Fruit fly (Drosophila melanogaster) whole organism, prepupa: ENCODE measurements around the gene CG1544.

ENCODE experiments used
- Blimp-1 ChIP-seq: fragments of 200-800 bp; sonication (Bioruptor generic); optimal IDR thresholded peaks from 3 replicates; lab custom pipeline; 2017; ENCODE audit warnings: missing biosample characterization, missing genetic modification characterization, mild to moderate bottlenecking, moderate library complexity, missing genetic modification reagents
- CG10669 ChIP-seq: fragments of 200-800 bp; sonication (Bioruptor generic); optimal IDR thresholded peaks from 3 replicates; lab custom pipeline; 2018; ENCODE audit warnings: missing biosample characterization, mild to moderate bottlenecking, missing genetic modification characterization, moderate library complexity
- CG11294 ChIP-seq: fragments of 200-800 bp; sonication (Bioruptor generic); IDR thresholded peaks from 2 replicates; pipeline ENCODE4 v1.3.6; 2022; ENCODE audit warnings: missing biosample characterization, missing genetic modification characterization
- CG11902 ChIP-seq: fragments of 200-800 bp; sonication (Bioruptor generic); optimal IDR thresholded peaks from 3 replicates; lab custom pipeline; 2016; ENCODE audit warnings: missing biosample characterization, missing genetic modification characterization
- CG1621 ChIP-seq: fragments of 200-800 bp; sonication (Bioruptor generic); optimal IDR thresholded peaks from 3 replicates; lab custom pipeline; 2018; ENCODE audit warnings: missing biosample characterization, mild to moderate bottlenecking, missing genetic modification characterization
- CG16779 ChIP-seq: fragments of 200-800 bp; sonication (Bioruptor generic); optimal IDR thresholded peaks from 3 replicates; lab custom pipeline; 2017; ENCODE audit warnings: missing biosample characterization, mild to moderate bottlenecking, missing genetic modification characterization
- CG3032 ChIP-seq: fragments of 200-800 bp; optimal IDR thresholded peaks from 2 replicates; lab custom pipeline; 2019; ENCODE audit warnings: missing biosample characterization, mild to moderate bottlenecking, missing genetic modification characterization, moderate library complexity
- CG31627 ChIP-seq: fragments of 200-800 bp; sonication (Bioruptor generic); optimal IDR thresholded peaks from 3 replicates; lab custom pipeline; 2016; ENCODE audit warnings: missing biosample characterization, missing genetic modification characterization
- CG32006 ChIP-seq: fragments of 200-800 bp; sonication (Bioruptor generic); optimal IDR thresholded peaks from 3 replicates; lab custom pipeline; 2017; ENCODE audit warnings: missing biosample characterization, mild to moderate bottlenecking, missing genetic modification characterization
- CG34406 ChIP-seq: fragments of 200-800 bp; sonication (Bioruptor generic); optimal IDR thresholded peaks from 3 replicates; lab custom pipeline; 2016; ENCODE audit warnings: missing biosample characterization, missing genetic modification characterization
- CG3919 ChIP-seq: fragments of 200-800 bp; sonication (Bioruptor generic); optimal IDR thresholded peaks from 3 replicates; lab custom pipeline; 2016; ENCODE audit warnings: missing biosample characterization, missing genetic modification characterization
- CG4318 ChIP-seq: fragments of 200-800 bp; sonication (Bioruptor generic); optimal IDR thresholded peaks from 3 replicates; lab custom pipeline; 2017; ENCODE audit warnings: missing biosample characterization, mild to moderate bottlenecking, missing genetic modification characterization
- CG6163 ChIP-seq: fragments of 200-800 bp; sonication (Bioruptor generic); IDR thresholded peaks from 3 replicates; pipeline ENCODE4 v1.3.6; 2022; ENCODE audit warnings: missing biosample characterization, missing genetic modification characterization
- CG6276 ChIP-seq: fragments of 200-800 bp; sonication (Bioruptor generic); optimal IDR thresholded peaks from 2 replicates; lab custom pipeline; 2017; ENCODE audit warnings: missing biosample characterization, mild to moderate bottlenecking, missing genetic modification characterization
- CG6808 ChIP-seq: fragments of 200-800 bp; sonication (Bioruptor generic); optimal IDR thresholded peaks from 3 replicates; lab custom pipeline; 2017; ENCODE audit warnings: missing biosample characterization, missing genetic modification characterization, mild to moderate bottlenecking, moderate library complexity, missing genetic modification reagents
- CG7368 ChIP-seq: fragments of 200-800 bp; sonication (Bioruptor generic); optimal IDR thresholded peaks from 3 replicates; lab custom pipeline; 2016; ENCODE audit warnings: missing biosample characterization, missing genetic modification characterization
- CG8632 ChIP-seq: fragments of 200-800 bp; sonication (Bioruptor generic); optimal IDR thresholded peaks from 3 replicates; lab custom pipeline; 2016; ENCODE audit warnings: missing biosample characterization, missing genetic modification characterization
- CG9139 ChIP-seq: fragments of 200-800 bp; sonication (Bioruptor generic); optimal IDR thresholded peaks from 3 replicates; lab custom pipeline; 2017; ENCODE audit warnings: missing biosample characterization, mild to moderate bottlenecking, missing genetic modification characterization
- Eip75B ChIP-seq: fragments of 200-800 bp; sonication (Bioruptor generic); optimal IDR thresholded peaks from 3 replicates; lab custom pipeline; 2016; ENCODE audit warnings: missing biosample characterization, missing genetic modification characterization
- Eip78C ChIP-seq: fragments of 200-800 bp; sonication (Bioruptor generic); peaks from one replicate; lab custom pipeline; 2016; ENCODE audit warnings: missing biosample characterization, missing genetic modification characterization
- Gug ChIP-seq: fragments of 200-800 bp; sonication (Bioruptor generic); IDR thresholded peaks from 2 replicates; pipeline ENCODE4 v1.3.6; 2022; ENCODE audit warnings: missing biosample characterization, missing genetic modification characterization
- Hr38 ChIP-seq: sonication (Bioruptor generic); optimal IDR thresholded peaks from 2 replicates; lab custom pipeline; 2016; ENCODE audit warnings: missing biosample characterization, missing genetic modification characterization
- Hr39 ChIP-seq: fragments of 200-800 bp; sonication (Bioruptor generic); optimal IDR thresholded peaks from 2 replicates; lab custom pipeline; 2016; ENCODE audit warnings: missing biosample characterization, missing genetic modification characterization
- Met ChIP-seq: fragments of 200-800 bp; sonication (Bioruptor generic); optimal IDR thresholded peaks from 3 replicates; lab custom pipeline; 2016; ENCODE audit warnings: missing biosample characterization, missing genetic modification characterization
- OdsH ChIP-seq: fragments of 200-800 bp; sonication (Bioruptor generic); optimal IDR thresholded peaks from 3 replicates; lab custom pipeline; 2016; ENCODE audit warnings: missing biosample characterization, missing genetic modification characterization
- Sox102F ChIP-seq: fragments of 200-800 bp; sonication (Bioruptor generic); optimal IDR thresholded peaks from 2 replicates; lab custom pipeline; 2016; ENCODE audit warnings: missing biosample characterization, mild to moderate bottlenecking, missing genetic modification characterization
- Sox14 ChIP-seq: fragments of 200-800 bp; sonication (Bioruptor generic); optimal IDR thresholded peaks from 3 replicates; lab custom pipeline; 2016; ENCODE audit warnings: missing biosample characterization, missing genetic modification characterization
- achi ChIP-seq: fragments of 200-800 bp; sonication (Bioruptor generic); optimal IDR thresholded peaks from 3 replicates; lab custom pipeline; 2016; ENCODE audit warnings: missing biosample characterization, missing genetic modification characterization
- acj6 ChIP-seq: fragments of 200-800 bp; sonication (Bioruptor generic); optimal IDR thresholded peaks from 3 replicates; lab custom pipeline; 2016; ENCODE audit warnings: missing biosample characterization, missing genetic modification characterization
- cyc ChIP-seq: fragments of 200-800 bp; sonication (Bioruptor generic); optimal IDR thresholded peaks from 3 replicates; lab custom pipeline; 2016; ENCODE audit warnings: missing biosample characterization, missing genetic modification characterization
- dac ChIP-seq: fragments of 200-800 bp; sonication (Bioruptor generic); optimal IDR thresholded peaks from 2 replicates; lab custom pipeline; 2017; ENCODE audit warnings: missing biosample characterization, mild to moderate bottlenecking, missing genetic modification characterization
- eg ChIP-seq: fragments of 200-800 bp; sonication (Bioruptor generic); IDR thresholded peaks from 3 replicates; pipeline ENCODE4 v1.3.6; 2022; ENCODE audit warnings: missing biosample characterization, missing genetic modification characterization
- fd85E ChIP-seq: fragments of 200-800 bp; sonication (Bioruptor generic); optimal IDR thresholded peaks from 3 replicates; lab custom pipeline; 2016; ENCODE audit warnings: missing biosample characterization, missing genetic modification characterization
- net ChIP-seq: fragments of 200-800 bp; sonication (Bioruptor generic); optimal IDR thresholded peaks from 3 replicates; lab custom pipeline; 2016; ENCODE audit warnings: missing biosample characterization, missing genetic modification characterization
- salr ChIP-seq, 2 experiments: fragments of 200-800 bp; sonication (Bioruptor generic); optimal IDR thresholded peaks; 3 replicates each; lab custom pipeline; 2016 to 2018; ENCODE audit warnings: missing biosample characterization in 2 of 2, missing genetic modification characterization in 2 of 2, mild to moderate bottlenecking in 1 of 2
- spab ChIP-seq: fragments of 200-800 bp; sonication (Bioruptor generic); optimal IDR thresholded peaks from 2 replicates; lab custom pipeline; 2017; ENCODE audit warnings: missing biosample characterization, mild to moderate bottlenecking, missing genetic modification characterization, missing genetic modification reagents
- svp ChIP-seq: fragments of 200-800 bp; sonication (Bioruptor generic); peaks from one replicate; lab custom pipeline; 2016; ENCODE audit warnings: missing biosample characterization, missing genetic modification characterization
- topi ChIP-seq: fragments of 200-800 bp; sonication (Bioruptor generic); optimal IDR thresholded peaks from 3 replicates; lab custom pipeline; 2016; ENCODE audit warnings: missing biosample characterization, missing genetic modification characterization
- vri ChIP-seq: fragments of 200-800 bp; sonication (Bioruptor generic); optimal IDR thresholded peaks from 3 replicates; lab custom pipeline; 2016; ENCODE audit warnings: missing biosample characterization, mild to moderate bottlenecking, missing genetic modification characterization

Gene CG1544

DNA sequence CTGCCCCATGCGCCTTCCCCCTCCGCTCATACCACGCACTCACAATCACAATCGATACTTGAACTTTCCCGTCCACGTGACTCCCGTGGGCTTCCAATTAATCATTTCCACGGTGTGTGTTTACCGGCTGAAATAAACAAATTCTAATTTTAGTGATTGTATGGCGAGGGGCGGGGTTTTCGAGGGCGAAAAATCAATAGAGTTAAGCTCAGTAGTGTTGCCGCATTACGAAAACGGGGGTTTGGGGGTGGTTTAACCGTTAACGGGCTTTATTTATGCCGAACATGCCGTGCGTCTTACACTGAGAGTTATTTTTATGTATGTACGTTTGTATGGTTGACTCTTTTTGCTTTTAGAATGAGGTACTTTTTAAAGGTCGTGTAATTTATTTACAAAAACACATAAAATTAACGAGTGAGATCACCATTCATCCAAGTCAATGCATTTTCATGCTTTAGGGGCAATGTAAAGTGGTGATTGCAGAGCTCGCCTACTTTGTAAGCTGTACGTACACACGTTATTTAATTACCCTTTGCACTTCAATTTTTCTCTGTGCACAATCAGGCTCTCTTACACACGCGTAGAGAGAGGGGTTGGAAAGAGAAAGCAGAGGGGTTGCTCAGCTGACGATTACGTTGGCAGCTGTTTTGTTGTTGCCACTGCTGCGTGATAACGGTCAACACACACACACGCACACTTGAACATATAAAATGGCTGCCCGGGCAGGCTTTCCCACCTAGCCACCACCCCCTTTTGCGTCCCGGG lies 25.6 kb downstream of the CG1544 start (continued):
- TF ChIP-seq CG11902 = peak; percentile 34
- TF ChIP-seq OdsH (GFP tag; lab: Kevin White, UChicago) = peak; percentile 71
- peak; percentile 41 for TF ChIP-seq spab (GFP tag; lab: Kevin White, UChicago)
- TF ChIP-seq CG8632 = peak; percentile 57
- peak; percentile 60 for TF ChIP-seq CG3919
- no peak for TF ChIP-seq CG16779 (tag; lab: Kevin White, UChicago)
- peak; percentile 40 for TF ChIP-seq CG1621 (tag; lab: Kevin White, UChicago)
- no peak for TF ChIP-seq CG4318 (GFP tag; lab: Kevin White, UChicago)
- no peak for TF ChIP-seq Gug (GFP tag; lab: Robert Waterston, UW)

DNA sequence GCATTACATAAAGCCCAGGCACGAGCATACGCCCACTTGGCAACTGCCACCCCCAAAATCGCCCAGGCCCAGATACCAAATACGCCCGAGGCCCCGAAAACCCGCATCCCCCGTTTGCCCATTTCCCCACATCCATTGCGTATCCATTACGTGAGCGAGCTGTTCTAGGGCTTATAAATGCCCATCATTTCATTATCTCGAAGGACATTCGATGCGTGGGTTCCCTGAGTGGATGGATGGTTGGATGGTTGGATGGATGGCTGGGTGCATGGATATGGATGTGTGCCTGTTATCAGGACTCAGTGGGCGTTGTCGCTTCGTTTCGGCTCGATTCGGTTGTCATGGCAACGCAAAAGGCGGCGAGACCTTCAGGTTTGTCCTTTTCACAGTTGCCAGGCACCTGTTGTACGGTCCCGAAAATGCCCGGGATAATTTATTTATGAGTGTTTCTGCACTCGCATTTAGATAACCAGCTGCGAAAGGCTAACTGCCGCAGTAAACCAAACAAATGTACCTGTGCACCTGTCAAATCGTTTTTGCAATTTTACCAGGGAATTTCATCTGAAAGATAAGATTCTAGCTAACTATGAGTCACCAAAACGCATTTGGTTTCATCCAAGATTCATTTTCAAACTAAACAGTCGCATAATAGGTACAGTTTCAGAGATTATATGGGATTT lies 26.3 kb downstream of the CG1544 start:
- TF ChIP-seq CG1621 (tag; lab: Kevin White, UChicago) = no peak
- no peak for TF ChIP-seq eg (GFP tag; lab: Robert Waterston, UW)
- no peak for TF ChIP-seq CG6163 (GFP tag; lab: Robert Waterston, UW)
- no peak for TF ChIP-seq Hr38 (GFP tag; lab: Kevin White, UChicago)
- TF ChIP-seq CG6808 (GFP tag; lab: Kevin White, UChicago) = no peak
- no peak for TF ChIP-seq cyc (GFP tag; lab: Kevin White, UChicago)
- no peak for TF ChIP-seq Blimp-1 (GFP tag; lab: Kevin White, UChicago)
- TF ChIP-seq salr (GFP tag; optimal IDR thresholded peaks at IDR 0.05; lab: Kevin White, UChicago) = no peak
- TF ChIP-seq Sox102F (GFP tag; lab: Kevin White, UChicago) = no peak
- no peak for TF ChIP-seq CG16779 (tag; lab: Kevin White, UChicago)
- no peak for TF ChIP-seq vri (GFP tag; lab: Kevin White, UChicago)
- no peak for TF ChIP-seq Met (GFP tag; lab: Kevin White, UChicago)
- TF ChIP-seq CG32006 (GFP tag; lab: Kevin White, UChicago) = no peak
- no peak for TF ChIP-seq Eip75B (GFP tag; lab: Kevin White, UChicago)
- TF ChIP-seq, all 60 proteins: peak for 0

DNA sequence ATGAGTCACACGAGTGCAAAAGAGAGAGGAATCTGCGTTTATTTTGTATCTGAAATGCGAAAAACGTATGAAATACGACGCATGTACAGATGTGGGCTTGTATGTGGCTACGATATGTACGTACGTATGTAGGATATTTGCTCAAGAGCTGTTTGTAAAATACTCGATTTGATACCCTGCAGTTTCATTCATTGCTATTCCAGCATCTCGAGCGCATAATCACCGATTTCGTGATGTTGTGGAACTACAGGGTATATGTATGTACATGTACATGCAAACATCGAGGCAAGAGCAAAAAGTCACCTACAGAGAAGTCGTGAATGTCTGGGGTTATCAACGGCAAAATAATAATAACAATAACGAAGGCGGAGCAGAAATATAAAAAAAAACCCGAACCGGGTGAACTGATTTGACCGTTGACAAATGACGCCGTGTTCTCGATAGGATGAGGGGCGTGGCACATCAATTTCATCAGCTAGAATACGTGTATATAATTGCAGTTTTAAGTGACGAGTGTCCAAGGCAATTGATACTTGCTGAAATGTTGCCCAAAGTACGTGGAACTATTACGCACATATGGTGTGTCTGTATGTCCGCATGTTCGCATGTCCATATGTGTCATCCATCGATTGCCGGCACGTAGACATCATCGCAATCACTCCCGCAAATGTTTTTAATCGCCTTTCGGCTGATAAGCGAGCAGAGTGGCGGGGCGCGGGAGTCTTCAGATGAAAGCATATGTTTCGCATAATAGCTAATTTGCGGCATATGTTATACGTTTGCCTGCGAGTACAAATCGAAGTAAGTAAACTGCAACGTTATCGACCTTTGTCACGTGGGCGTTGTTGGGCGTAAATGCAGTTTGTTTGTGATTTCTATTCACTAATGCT lies 27.5 kb downstream of the CG1544 start:
- TF ChIP-seq CG4318 (GFP tag; lab: Kevin White, UChicago) (no peak), spab (GFP tag; lab: Kevin White, UChicago) (no peak), CG9139 (no peak), CG7368 (GFP tag; lab: Kevin White, UChicago) (no peak), Eip78C (peak; percentile 46), CG6163 (GFP tag; lab: Robert Waterston, UW) (0 out of 3 replicates have a peak, but pooled peaks have one; percentile 33), fd85E (GFP tag; lab: Kevin White, UChicago) (no peak), CG6276 (GFP tag; lab: Kevin White, UChicago) (no peak), svp (GFP tag; lab: Kevin White, UChicago) (peak; percentile 98)
- TF ChIP-seq, all 60 proteins: peak for 3

DNA sequence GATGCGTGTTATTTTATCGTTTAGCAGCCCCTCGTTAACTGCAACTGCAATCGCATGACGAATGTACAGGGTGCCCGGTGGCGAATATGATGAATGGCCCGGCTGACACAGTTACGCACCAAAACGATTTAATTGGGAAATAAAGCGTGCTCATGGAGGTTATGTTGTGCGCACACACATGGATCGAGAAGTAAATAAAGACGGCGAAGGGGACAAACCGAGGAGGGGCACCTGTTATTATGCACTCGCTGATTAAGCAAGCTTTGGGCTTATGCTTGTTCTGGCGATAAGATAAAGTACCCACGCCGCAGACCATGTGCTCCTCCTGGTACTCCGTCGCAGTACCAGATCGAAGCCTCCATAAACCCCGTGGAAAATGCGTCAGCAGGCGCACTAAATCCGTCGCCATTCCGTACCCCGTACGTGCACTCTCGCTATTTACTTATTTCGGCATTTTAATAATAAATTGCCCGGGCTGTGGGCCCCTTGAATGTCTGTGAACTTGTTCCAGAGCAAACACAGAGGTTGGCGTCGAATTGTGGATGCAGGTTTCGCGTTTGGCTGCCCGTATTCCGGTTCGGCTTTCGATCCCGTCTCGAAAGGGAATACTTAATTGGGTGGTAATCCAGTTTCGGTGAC lies 28.4 kb downstream of the CG1544 start:
- no peak for TF ChIP-seq Sox14 (GFP tag; lab: Kevin White, UChicago)
- TF ChIP-seq Gug (GFP tag; lab: Robert Waterston, UW) = 0 out of 2 replicates have a peak, but pooled peaks have one; percentile 25
- TF ChIP-seq OdsH (GFP tag; lab: Kevin White, UChicago) = no peak
- TF ChIP-seq topi (GFP tag; lab: Kevin White, UChicago) = peak; percentile 72
- no peak for TF ChIP-seq CG10669 (GFP tag; lab: Kevin White, UChicago)
- TF ChIP-seq CG31627 = peak; percentile 73
- no peak for TF ChIP-seq CG9139
- TF ChIP-seq Hr39 = peak; percentile 68
- TF ChIP-seq spab (GFP tag; lab: Kevin White, UChicago) = no peak
- TF ChIP-seq CG11294 = no peak; the same call in 1 of the 2 replicates
- no peak for TF ChIP-seq CG3032 (tag; lab: Kevin White, UChicago)
- TF ChIP-seq Eip78C = peak; percentile 89
- no peak for TF ChIP-seq Hr38 (GFP tag; lab: Kevin White, UChicago)
- peak; percentile 55 for TF ChIP-seq acj6 (GFP tag; lab: Kevin White, UChicago)
- peak; percentile 84 for TF ChIP-seq CG34406 (GFP tag; lab: Kevin White, UChicago)
- no peak for TF ChIP-seq dac (GFP tag; lab: Kevin White, UChicago)
- TF ChIP-seq eg (GFP tag; lab: Robert Waterston, UW) = peak; percentile 73; the same call in 2 of the 3 replicates
- TF ChIP-seq net (GFP tag; lab: Kevin White, UChicago) = no peak
- TF ChIP-seq Sox102F (GFP tag; lab: Kevin White, UChicago) = peak; percentile 86
- TF ChIP-seq achi (GFP tag; lab: Kevin White, UChicago) = no peak
- peak; percentile 85 for TF ChIP-seq Met (GFP tag; lab: Kevin White, UChicago)
